Fruit fly (Drosophila melanogaster) whole organism, embryonic: ENCODE results near the gene CG9662.

ENCODE experiments used
- Bdp1 ChIP-seq: fragments of 200-800 bp; sonication (Bioruptor generic); optimal IDR thresholded peaks from 3 replicates; lab custom pipeline; 2016; ENCODE audit warnings: missing biosample characterization, missing genetic modification characterization
- CG11398 ChIP-seq: fragments of 200-800 bp; sonication (Bioruptor generic); optimal IDR thresholded peaks from 2 replicates; lab custom pipeline; 2016; ENCODE audit warnings: missing biosample characterization, missing genetic modification characterization
- CG11695 ChIP-seq: fragments of 200-800 bp; sonication (Bioruptor generic); IDR thresholded peaks from 3 replicates; pipeline ENCODE4 v1.3.6; 2022; ENCODE audit warnings: missing biosample characterization, missing genetic modification characterization
- CG11723 ChIP-seq: fragments of 200-800 bp; sonication (Bioruptor generic); optimal IDR thresholded peaks from 2 replicates; lab custom pipeline; 2017; ENCODE audit warnings: missing biosample characterization, mild to moderate bottlenecking, missing genetic modification characterization
- CG13287 ChIP-seq: fragments of 200-800 bp; sonication (Bioruptor generic); IDR thresholded peaks from 2 replicates; pipeline ENCODE4 v1.3.6; 2022; ENCODE audit warnings: missing biosample characterization, missing genetic modification characterization; ENCODE audit not compliant: partially characterized antibody
- CG14667 ChIP-seq: fragments of 200-800 bp; sonication (Bioruptor generic); IDR thresholded peaks from 2 replicates; pipeline ENCODE4 v1.3.6; 2022; ENCODE audit warnings: missing biosample characterization, missing genetic modification characterization
- CG14710 ChIP-seq: fragments of 200-800 bp; sonication (Bioruptor generic); optimal IDR thresholded peaks from 3 replicates; lab custom pipeline; 2019; ENCODE audit warnings: missing biosample characterization, mild to moderate bottlenecking, missing genetic modification characterization, moderate library complexity
- CG1602 ChIP-seq: fragments of 200-800 bp; sonication (Bioruptor generic); optimal IDR thresholded peaks from 3 replicates; lab custom pipeline; 2016; ENCODE audit warnings: missing biosample characterization, missing genetic modification characterization
- CG17802 ChIP-seq: fragments of 200-800 bp; sonication (Bioruptor generic); optimal IDR thresholded peaks from 2 replicates; lab custom pipeline; 2018; ENCODE audit warnings: missing biosample characterization, mild to moderate bottlenecking, missing genetic modification characterization, moderate library complexity
- CG18011 ChIP-seq: fragments of 200-800 bp; sonication (Bioruptor generic); optimal IDR thresholded peaks from 2 replicates; lab custom pipeline; 2017; ENCODE audit warnings: missing biosample characterization, missing genetic modification characterization, mild to moderate bottlenecking, moderate library complexity, missing genotype
- CG2116 ChIP-seq: fragments of 200-800 bp; sonication (Bioruptor generic); optimal IDR thresholded peaks from 3 replicates; lab custom pipeline; 2018; ENCODE audit warnings: missing biosample characterization, mild to moderate bottlenecking, missing genetic modification characterization
- CG2712 ChIP-seq: fragments of 200-800 bp; optimal IDR thresholded peaks from 3 replicates; lab custom pipeline; 2019; ENCODE audit warnings: missing biosample characterization, mild to moderate bottlenecking, missing genetic modification characterization, moderate library complexity
- CG32772 ChIP-seq: fragments of 200-800 bp; sonication (Bioruptor generic); IDR thresholded peaks from 2 replicates; pipeline ENCODE4 v1.3.6; 2022; ENCODE audit warnings: missing biosample characterization, missing genetic modification characterization
- CG33213 ChIP-seq: fragments of 200-800 bp; sonication (Bioruptor generic); optimal IDR thresholded peaks from 3 replicates; lab custom pipeline; 2016; ENCODE audit warnings: missing biosample characterization, missing genetic modification characterization
- CG3726 ChIP-seq: fragments of 200-800 bp; sonication (Bioruptor generic); IDR thresholded peaks from 3 replicates; pipeline ENCODE4, ENCODE4 v1.3.6; 2022; ENCODE audit warnings: missing biosample characterization, missing genetic modification characterization
- CG3995 ChIP-seq: fragments of 200-800 bp; sonication (Bioruptor generic); optimal IDR thresholded peaks from 3 replicates; lab custom pipeline; 2016; ENCODE audit warnings: missing biosample characterization, missing genetic modification characterization
- CG5180 ChIP-seq: fragments of 200-800 bp; sonication (Bioruptor generic); optimal IDR thresholded peaks from 3 replicates; lab custom pipeline; 2017; ENCODE audit warnings: missing biosample characterization, missing genetic modification characterization, mild to moderate bottlenecking, moderate library complexity, missing genetic modification reagents
- CG6683 ChIP-seq: fragments of 200-800 bp; sonication (Bioruptor generic); optimal IDR thresholded peaks from 2 replicates; lab custom pipeline; 2017; ENCODE audit warnings: missing biosample characterization, mild to moderate bottlenecking, missing genetic modification characterization, missing genetic modification reagents
- CG6791 ChIP-seq: fragments of 200-800 bp; sonication (Bioruptor generic); IDR thresholded peaks from 3 replicates; pipeline ENCODE4 v1.3.6; 2022; ENCODE audit warnings: missing biosample characterization, missing genetic modification characterization; ENCODE audit not compliant: partially characterized antibody
- CG9727 ChIP-seq: fragments of 200-800 bp; sonication (Bioruptor generic); optimal IDR thresholded peaks from 3 replicates; lab custom pipeline; 2017; ENCODE audit warnings: missing biosample characterization, mild to moderate bottlenecking, missing genetic modification characterization
- CoRest ChIP-seq: fragments of 200-800 bp; sonication (Bioruptor generic); optimal IDR thresholded peaks from 3 replicates; lab custom pipeline; 2018; ENCODE audit warnings: missing biosample characterization, mild to moderate bottlenecking, missing genetic modification characterization, moderate library complexity
- CrebB ChIP-seq: fragments of 200-800 bp; sonication (Bioruptor generic); optimal IDR thresholded peaks from 3 replicates; lab custom pipeline; 2018; ENCODE audit warnings: missing biosample characterization, mild to moderate bottlenecking, missing genetic modification characterization
- Dip3 ChIP-seq: fragments of 200-800 bp; sonication (Bioruptor generic); optimal IDR thresholded peaks from 3 replicates; lab custom pipeline; 2016; ENCODE audit warnings: missing biosample characterization, missing genetic modification characterization
- Dp ChIP-seq: fragments of 200-800 bp; sonication (Bioruptor generic); optimal IDR thresholded peaks from 2 replicates; lab custom pipeline; 2018; ENCODE audit warnings: missing biosample characterization, mild to moderate bottlenecking, missing genetic modification characterization, moderate library complexity
- Dref ChIP-seq: fragments of 200-800 bp; sonication (Bioruptor generic); IDR thresholded peaks from 2 replicates; pipeline ENCODE4 v1.3.6; 2022; ENCODE audit warnings: missing biosample characterization, missing genetic modification characterization
- Gsc ChIP-seq: fragments of 200-800 bp; sonication (Bioruptor generic); IDR thresholded peaks from 2 replicates; pipeline ENCODE4 v1.3.6; 2022; ENCODE audit warnings: missing biosample characterization, missing genetic modification characterization
- MBD-R2 ChIP-seq: fragments of 200-800 bp; sonication (Bioruptor generic); IDR thresholded peaks from 2 replicates; pipeline ENCODE4 v1.3.6; 2022; ENCODE audit warnings: missing biosample characterization, missing genetic modification characterization
- Max ChIP-seq: fragments of 200-800 bp; sonication (Bioruptor generic); optimal IDR thresholded peaks from 2 replicates; lab custom pipeline; 2016; ENCODE audit warnings: missing biosample characterization, mild to moderate bottlenecking, missing genetic modification characterization
- Nf-YC ChIP-seq: fragments of 200-800 bp; optimal IDR thresholded peaks from 3 replicates; lab custom pipeline; 2019; ENCODE audit warnings: missing biosample characterization, mild to moderate bottlenecking, missing genetic modification characterization, moderate library complexity
- Side ChIP-seq: fragments of 200-800 bp; sonication (Bioruptor generic); optimal IDR thresholded peaks from 2 replicates; lab custom pipeline; 2016; ENCODE audit warnings: missing biosample characterization, missing genetic modification characterization
- bbx ChIP-seq: fragments of 200-800 bp; sonication (Bioruptor generic); IDR thresholded peaks from 2 replicates; pipeline ENCODE4 v1.3.6; 2022; ENCODE audit warnings: missing biosample characterization, missing genetic modification characterization; ENCODE audit not compliant: partially characterized antibody
- chm ChIP-seq: fragments of 200-800 bp; sonication (Bioruptor generic); IDR thresholded peaks from 2 replicates; pipeline ENCODE4 v1.3.6; 2022; ENCODE audit warnings: missing biosample characterization, missing genetic modification characterization
- dysf ChIP-seq: fragments of 200-800 bp; sonication (Bioruptor generic); IDR thresholded peaks from 3 replicates; pipeline ENCODE4 v1.3.6; 2022; ENCODE audit warnings: missing biosample characterization, missing genetic modification characterization
- esg ChIP-seq: fragments of 200-800 bp; sonication (Bioruptor generic); conservative IDR thresholded peaks from 2 replicates; pipeline ENCODE4 v1.3.6; 2022; ENCODE audit warnings: missing biosample characterization, missing genetic modification characterization
- ftz-f1 ChIP-seq: fragments of 200-800 bp; sonication (Bioruptor generic); optimal IDR thresholded peaks from 2 replicates; lab custom pipeline; 2016; ENCODE audit warnings: missing biosample characterization, missing genetic modification characterization
- gcm2 ChIP-seq: fragments of 200-800 bp; sonication (Bioruptor generic); optimal IDR thresholded peaks from 2 replicates; lab custom pipeline; 2016; ENCODE audit warnings: missing biosample characterization, missing genetic modification characterization
- hth ChIP-seq: fragments of >200 bp; optimal IDR thresholded peaks from 2 replicates; lab custom pipeline; 2017; ENCODE audit warnings: inconsistent platforms
- kay ChIP-seq: fragments of 200-800 bp; sonication (Bioruptor generic); optimal IDR thresholded peaks from 2 replicates; lab custom pipeline; 2016; ENCODE audit warnings: missing biosample characterization, missing genetic modification characterization
- kni ChIP-seq: fragments of 200-800 bp; sonication (Bioruptor generic); optimal IDR thresholded peaks from 3 replicates; lab custom pipeline; 2017; ENCODE audit warnings: mild to moderate bottlenecking, missing biosample characterization, missing genetic modification reagents, missing genetic modification characterization
- lmd ChIP-seq: fragments of 200-800 bp; sonication (Bioruptor generic); IDR thresholded peaks from 2 replicates; pipeline ENCODE4 v1.3.6; 2022; ENCODE audit warnings: missing biosample characterization, missing genetic modification characterization
- luna ChIP-seq: fragments of 200-800 bp; sonication (Bioruptor generic); optimal IDR thresholded peaks from 2 replicates; lab custom pipeline; 2016; ENCODE audit warnings: missing biosample characterization, missing genetic modification characterization
- oc ChIP-seq: fragments of 200-800 bp; sonication (Bioruptor generic); optimal IDR thresholded peaks from 2 replicates; lab custom pipeline; 2018; ENCODE audit warnings: missing biosample characterization, mild to moderate bottlenecking, missing genetic modification characterization, moderate library complexity
- pfk ChIP-seq: fragments of 200-800 bp; sonication (Bioruptor generic); optimal IDR thresholded peaks from 2 replicates; lab custom pipeline; 2018; ENCODE audit warnings: missing biosample characterization, mild to moderate bottlenecking, missing genetic modification characterization, moderate library complexity
- pita ChIP-seq: fragments of 200-800 bp; sonication (Bioruptor generic); optimal IDR thresholded peaks from 2 replicates; lab custom pipeline; 2017; ENCODE audit warnings: missing biosample characterization, mild to moderate bottlenecking, missing genetic modification characterization
- schlank ChIP-seq: fragments of 200-800 bp; sonication (Bioruptor generic); optimal IDR thresholded peaks from 2 replicates; lab custom pipeline; 2018; ENCODE audit warnings: missing biosample characterization, mild to moderate bottlenecking, missing genetic modification characterization
- sim ChIP-seq: fragments of 200-800 bp; sonication (Bioruptor generic); IDR thresholded peaks from 2 replicates; pipeline ENCODE4 v1.3.6; 2022; ENCODE audit warnings: missing biosample characterization, missing genetic modification characterization
- sna ChIP-seq: fragments of 200-800 bp; sonication (Bioruptor generic); IDR thresholded peaks from 2 replicates; pipeline ENCODE4 v1.3.6; 2022; ENCODE audit warnings: missing biosample characterization, missing genetic modification characterization; ENCODE audit not compliant: partially characterized antibody
- so ChIP-seq: fragments of 200-800 bp; sonication (Bioruptor generic); IDR thresholded peaks from 3 replicates; pipeline ENCODE4 v1.3.6; 2022; ENCODE audit warnings: missing biosample characterization, missing genetic modification characterization
- tll ChIP-seq, 2 experiments: fragments of 200-800 bp in 1 of 2; fragments of >200 bp in 1 of 2; sonication (Bioruptor generic) in 1 of 2; optimal IDR thresholded peaks; 2 replicates each; lab custom pipeline; 2017 to 2019; ENCODE audit warnings: missing biosample characterization in 2 of 2, missing genetic modification characterization in 2 of 2, mild to moderate bottlenecking in 1 of 2, moderate library complexity in 1 of 2

CG9662 gene

DNA sequence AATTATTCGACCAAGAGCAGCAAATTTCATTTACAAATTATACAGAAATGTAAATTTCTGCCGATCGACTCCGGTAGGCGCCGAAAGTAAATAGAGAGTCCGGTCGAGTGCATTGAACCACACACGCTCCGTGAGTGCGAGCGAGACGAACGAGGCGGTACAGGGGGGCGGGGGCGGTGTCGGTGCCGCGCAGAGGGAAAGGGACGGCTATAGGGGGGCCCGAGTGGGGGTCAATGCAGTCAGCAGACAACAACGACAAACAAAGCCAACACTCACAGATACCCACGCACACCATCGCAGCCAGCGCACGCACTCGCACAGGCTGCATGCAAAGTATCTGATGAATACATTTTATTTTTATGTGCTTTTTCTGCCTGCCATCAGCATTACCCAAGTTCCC is 37.1 kb downstream of the CG9662 start (continued):
- TF ChIP-seq ftz-f1, result no peak
- TF ChIP-seq Dp, result no peak
- TF ChIP-seq lmd, result no peak
- TF ChIP-seq CG2712 (tag; lab: Kevin White, UChicago), result no peak

DNA sequence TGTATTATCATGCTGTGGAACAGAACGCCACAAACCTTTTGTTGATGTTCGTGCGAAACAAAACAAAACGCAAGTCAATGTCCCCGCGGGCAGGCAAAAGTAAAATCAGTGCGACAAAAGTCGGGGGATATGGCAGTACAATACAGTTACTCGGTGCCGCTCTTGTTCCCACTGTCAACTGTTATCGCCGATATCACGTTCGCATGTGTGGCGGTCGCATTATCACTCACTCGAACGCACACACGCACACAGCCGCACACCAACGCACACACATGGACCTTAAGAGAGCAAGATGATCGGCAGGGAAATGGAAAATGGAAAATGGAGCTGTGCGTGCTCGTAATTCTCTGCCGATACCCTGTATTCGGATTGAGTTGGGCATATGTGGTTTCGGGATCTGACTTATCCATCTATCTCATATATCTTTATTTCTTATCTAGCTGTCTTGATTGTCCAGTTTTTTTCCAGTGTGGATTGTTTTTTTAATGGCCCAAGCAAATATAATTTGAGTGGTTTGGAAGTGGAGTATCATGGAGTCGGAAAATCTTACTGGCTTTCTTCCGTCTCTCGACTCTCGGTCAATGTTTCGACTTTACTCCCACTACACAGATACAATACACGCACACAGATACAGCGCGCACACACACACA is 37.8 kb downstream of the CG9662 start:
- TF ChIP-seq Max, result peak; percentile 50
- peak; percentile 79 for TF ChIP-seq CG11398 (GFP tag; lab: Kevin White, UChicago)
- peak; percentile 75 for TF ChIP-seq CG33213 (GFP tag; lab: Kevin White, UChicago)
- peak; percentile 68 for TF ChIP-seq sim (GFP tag; lab: Robert Waterston, UW)
- TF ChIP-seq tll (GFP tag; optimal IDR thresholded peaks at IDR 0.05; lab: Kevin White, UChicago), result no peak
- peak; percentile 45; the same call in 1 of the 3 replicates for TF ChIP-seq so
- TF ChIP-seq MBD-R2 (GFP tag; lab: Robert Waterston, UW), result no peak
- TF ChIP-seq Dref, result no peak
- peak; percentile 77 for TF ChIP-seq Gsc
- TF ChIP-seq chm (GFP tag; lab: Robert Waterston, UW), result peak; percentile 94
- TF ChIP-seq esg (GFP tag; lab: Robert Waterston, UW), result peak; percentile 30; the same call in 1 of the 2 replicates
- peak; percentile 86 for TF ChIP-seq CG1602 (GFP tag; lab: Kevin White, UChicago)
- peak; percentile 90 for TF ChIP-seq oc (tag; lab: Kevin White, UChicago)
- peak; percentile 72 for TF ChIP-seq CG14667 (GFP tag; lab: Robert Waterston, UW)
- TF ChIP-seq kay (GFP tag; lab: Kevin White, UChicago), result peak; percentile 68
- no peak for TF ChIP-seq CG3995
- no peak for TF ChIP-seq Dip3 (GFP tag; lab: Kevin White, UChicago)
- TF ChIP-seq pfk (GFP tag; lab: Kevin White, UChicago), result no peak
- TF ChIP-seq CG11695 (GFP tag; lab: Robert Waterston, UW), result peak; percentile 57; the same call in 1 of the 3 replicates
- TF ChIP-seq CG6791 (GFP tag; lab: Robert Waterston, UW), result no peak
- TF ChIP-seq CG13287 (GFP tag; lab: Robert Waterston, UW), result no peak
- TF ChIP-seq CG5180 (GFP tag; lab: Kevin White, UChicago), result peak; percentile 14
- no peak for TF ChIP-seq Nf-YC
- TF ChIP-seq Bdp1, result peak; percentile 70
- TF ChIP-seq sna, result no peak
- no peak for TF ChIP-seq pita (GFP tag; lab: Kevin White, UChicago)
- peak; percentile 50 for TF ChIP-seq kni (GFP tag; lab: Kevin White, UChicago)
- TF ChIP-seq CG17802 (tag; lab: Kevin White, UChicago), result peak; percentile 78
- TF ChIP-seq CG2116 (GFP tag; lab: Kevin White, UChicago), result peak; percentile 5
- peak; percentile 45 for TF ChIP-seq CG11723 (GFP tag; lab: Kevin White, UChicago)
- TF ChIP-seq luna (GFP tag; lab: Kevin White, UChicago), result no peak
- peak; percentile 88 for TF ChIP-seq CG14710 (tag; lab: Kevin White, UChicago)
- peak; percentile 91 for TF ChIP-seq CG32772 (GFP tag; lab: Robert Waterston, UW)
- peak; percentile 72 for TF ChIP-seq dysf (GFP tag; lab: Robert Waterston, UW)
- TF ChIP-seq hth (lab: Kevin White, UChicago), result no peak
- TF ChIP-seq gcm2 (GFP tag; lab: Kevin White, UChicago), result no peak
- no peak for TF ChIP-seq CG18011
- TF ChIP-seq Side (GFP tag; lab: Kevin White, UChicago), result peak; percentile 81
- no peak for TF ChIP-seq schlank (tag; lab: Kevin White, UChicago)
- peak; percentile 52 for TF ChIP-seq CG9727 (GFP tag; lab: Kevin White, UChicago)
- TF ChIP-seq CG3726 (GFP tag; lab: Robert Waterston, UW), result peak; percentile 81; the same call in 2 of the 3 replicates
- TF ChIP-seq CrebB (tag; lab: Kevin White, UChicago), result no peak
- TF ChIP-seq CG6683 (GFP tag; lab: Kevin White, UChicago), result no peak
- TF ChIP-seq CoRest (tag; lab: Kevin White, UChicago), result peak; percentile 73
- no peak for TF ChIP-seq bbx (GFP tag; lab: Robert Waterston, UW)
